Worm (Caenorhabditis elegans) whole organism, mixed stage, embryonic: ENCODE data around the gene clec-67.

Experiments used
- M03D4.4 ChIP-seq: sonication (generic microtip); optimal IDR thresholded peaks from 2 replicates; lab custom pipeline; 2017; ENCODE audit warnings: mild to moderate bottlenecking, missing genetic modification characterization, missing compliant biosample characterization
- bed-3 ChIP-seq: fragments of 200-800 bp; sonication (Bioruptor generic); optimal IDR thresholded peaks from 3 replicates; lab custom pipeline; 2018; ENCODE audit warnings: mild to moderate bottlenecking, missing genetic modification characterization, moderate library complexity, missing compliant biosample characterization
- blmp-1 ChIP-seq: fragments of 150-350 bp; optimal IDR thresholded peaks from 2 replicates; lab custom pipeline; 2014; ENCODE audit warnings: missing biosample characterization, missing genetic modification characterization
- ceh-39 ChIP-seq: fragments of 150-350 bp; optimal IDR thresholded peaks from 2 replicates; lab custom pipeline; 2014; ENCODE audit warnings: missing biosample characterization, missing genetic modification characterization
- ceh-43 ChIP-seq: fragments of 200-800 bp; sonication (Bioruptor generic); optimal IDR thresholded peaks from 2 replicates; lab custom pipeline; 2018; ENCODE audit warnings: mild to moderate bottlenecking, missing genetic modification characterization, moderate library complexity, missing compliant biosample characterization
- ceh-83 ChIP-seq: fragments of 200-800 bp; sonication (Bioruptor generic); optimal IDR thresholded peaks from 2 replicates; lab custom pipeline; 2018; ENCODE audit warnings: mild to moderate bottlenecking, missing genetic modification characterization, missing compliant biosample characterization
- ces-1 ChIP-seq: fragments of 150-350 bp; optimal IDR thresholded peaks from 2 replicates; lab custom pipeline; 2014; ENCODE audit warnings: missing biosample characterization, missing genetic modification reagents, missing genetic modification characterization
- cnd-1 ChIP-seq: fragments of 200-800 bp; sonication (Bioruptor generic); optimal IDR thresholded peaks from 2 replicates; lab custom pipeline; 2018; ENCODE audit warnings: mild to moderate bottlenecking, missing genetic modification characterization, missing compliant biosample characterization
- drap-1 ChIP-seq: fragments of 200-800 bp; sonication (Bioruptor generic); optimal IDR thresholded peaks from 3 replicates; lab custom pipeline; 2018; ENCODE audit warnings: mild to moderate bottlenecking, missing genetic modification characterization, missing compliant biosample characterization
- elt-1 ChIP-seq: sonication (generic microtip); optimal IDR thresholded peaks from 2 replicates; lab custom pipeline; 2017; ENCODE audit warnings: missing genetic modification characterization, mild to moderate bottlenecking, missing compliant biosample characterization, antibody characterized with exemption, moderate library complexity, borderline replicate concordance; ENCODE audit not compliant: insufficient read depth
- elt-3 ChIP-seq: fragments of 150-350 bp; optimal IDR thresholded peaks from 2 replicates; lab custom pipeline; 2014; ENCODE audit warnings: missing biosample characterization, missing genetic modification characterization
- flh-1 ChIP-seq: fragments of 200-800 bp; sonication (Bioruptor generic); optimal IDR thresholded peaks from 2 replicates; lab custom pipeline; 2018; ENCODE audit warnings: mild to moderate bottlenecking, missing genetic modification characterization, moderate library complexity, missing compliant biosample characterization
- ham-2 ChIP-seq: fragments of 200-800 bp; sonication (Bioruptor generic); optimal IDR thresholded peaks from 2 replicates; lab custom pipeline; 2018; ENCODE audit warnings: mild to moderate bottlenecking, missing genetic modification characterization, missing compliant biosample characterization
- hlh-1 ChIP-seq: fragments of 150-350 bp; optimal IDR thresholded peaks from 2 replicates; lab custom pipeline; 2014; ENCODE audit warnings: missing biosample characterization, missing genetic modification reagents, missing genetic modification characterization
- lin-13 ChIP-seq: fragments of 150-350 bp; optimal IDR thresholded peaks from 2 replicates; lab custom pipeline; 2014; ENCODE audit warnings: missing biosample characterization, missing genetic modification characterization
- lin-32 ChIP-seq: fragments of 200-800 bp; sonication (Bioruptor generic); optimal IDR thresholded peaks from 2 replicates; lab custom pipeline; 2018; ENCODE audit warnings: mild to moderate bottlenecking, missing genetic modification characterization, missing compliant biosample characterization
- lsy-2 ChIP-seq: fragments of 150-350 bp; optimal IDR thresholded peaks from 2 replicates; lab custom pipeline; 2014; ENCODE audit warnings: missing biosample characterization, missing genetic modification characterization
- mab-5 ChIP-seq: fragments of 150-350 bp; optimal IDR thresholded peaks from 2 replicates; lab custom pipeline; 2014; ENCODE audit warnings: missing biosample characterization, missing genetic modification characterization
- mep-1 ChIP-seq: fragments of 150-350 bp; optimal IDR thresholded peaks from 2 replicates; lab custom pipeline; 2017; ENCODE audit warnings: missing biosample characterization, missing genetic modification reagents, missing genetic modification characterization, inconsistent platforms
- mls-2 ChIP-seq: sonication (generic microtip); optimal IDR thresholded peaks from 2 replicates; lab custom pipeline; 2016; ENCODE audit warnings: mild to moderate bottlenecking, missing genetic modification characterization, moderate library complexity, missing compliant biosample characterization
- nhr-12 ChIP-seq: fragments of 150-350 bp; optimal IDR thresholded peaks from 2 replicates; lab custom pipeline; 2014; ENCODE audit warnings: missing biosample characterization, missing genetic modification characterization
- nhr-2 ChIP-seq: fragments of 150-350 bp; optimal IDR thresholded peaks from 2 replicates; lab custom pipeline; 2014; ENCODE audit warnings: missing biosample characterization, missing genetic modification characterization
- nhr-28 ChIP-seq: fragments of 150-350 bp; optimal IDR thresholded peaks from 2 replicates; lab custom pipeline; 2014; ENCODE audit warnings: missing biosample characterization, missing genetic modification characterization
- nhr-76 ChIP-seq: sonication (generic microtip); optimal IDR thresholded peaks from 2 replicates; lab custom pipeline; 2017; ENCODE audit warnings: missing biosample characterization, missing genetic modification characterization
- pha-4 ChIP-seq: fragments of 150-350 bp; optimal IDR thresholded peaks from 2 replicates; lab custom pipeline; 2018; ENCODE audit warnings: missing biosample characterization, missing genetic modification reagents, missing genetic modification characterization
- snpc-4 ChIP-seq: fragments of 150-350 bp; optimal IDR thresholded peaks from 2 replicates; lab custom pipeline; 2014; ENCODE audit warnings: missing biosample characterization, missing genetic modification characterization
- sptf-1 ChIP-seq: sonication (generic microtip); optimal IDR thresholded peaks from 2 replicates; lab custom pipeline; 2017; ENCODE audit warnings: mild to moderate bottlenecking, missing genetic modification characterization, moderate library complexity, missing compliant biosample characterization
- tbx-8 ChIP-seq: fragments of 200-800 bp; sonication (Bioruptor generic); optimal IDR thresholded peaks from 2 replicates; lab custom pipeline; 2018; ENCODE audit warnings: mild to moderate bottlenecking, missing genetic modification characterization, moderate library complexity, missing compliant biosample characterization
- unc-120 ChIP-seq: sonication (generic microtip); optimal IDR thresholded peaks from 2 replicates; lab custom pipeline; 2017; ENCODE audit warnings: missing genetic modification characterization, missing compliant biosample characterization; ENCODE audit not compliant: poor library complexity, severe bottlenecking
- unc-62 ChIP-seq: fragments of 150-350 bp; optimal IDR thresholded peaks from 2 replicates; lab custom pipeline; 2014; ENCODE audit warnings: missing biosample characterization, missing genetic modification reagents, missing genetic modification characterization
- zip-8 ChIP-seq: fragments of 150-350 bp; optimal IDR thresholded peaks from 2 replicates; lab custom pipeline; 2014; ENCODE audit warnings: missing biosample characterization, missing genetic modification characterization
- ztf-11 ChIP-seq: fragments of 150-350 bp; optimal IDR thresholded peaks from 2 replicates; lab custom pipeline; 2014; ENCODE audit warnings: missing biosample characterization, missing genetic modification characterization

clec-67 gene

ce11 chrIV:3876955-3877354 lies 45.0 kb upstream of the clec-67 start:
- TF ChIP-seq mls-2, result no peak
- TF ChIP-seq ceh-83 (GFP tag; lab: Kevin White, UChicago), result no peak
- TF ChIP-seq nhr-76 (tag; lab: Kevin White, UChicago), result no peak
- TF ChIP-seq sptf-1 (tag; lab: Kevin White, UChicago), result no peak
- TF ChIP-seq elt-3 (tag; lab: Kevin White, UChicago), result no peak
- TF ChIP-seq pha-4 (tag; lab: Kevin White, UChicago), result no peak
- no peak for TF ChIP-seq ces-1 (GFP tag; lab: Kevin White, UChicago)
- TF ChIP-seq blmp-1, result no peak
- no peak for TF ChIP-seq ham-2
- no peak for TF ChIP-seq unc-62 (GFP tag; lab: Kevin White, UChicago)
- no peak for TF ChIP-seq lin-32 (GFP tag; lab: Kevin White, UChicago)
- TF ChIP-seq tbx-8, result no peak
- TF ChIP-seq ceh-43 (GFP tag; lab: Kevin White, UChicago), result no peak

DNA sequence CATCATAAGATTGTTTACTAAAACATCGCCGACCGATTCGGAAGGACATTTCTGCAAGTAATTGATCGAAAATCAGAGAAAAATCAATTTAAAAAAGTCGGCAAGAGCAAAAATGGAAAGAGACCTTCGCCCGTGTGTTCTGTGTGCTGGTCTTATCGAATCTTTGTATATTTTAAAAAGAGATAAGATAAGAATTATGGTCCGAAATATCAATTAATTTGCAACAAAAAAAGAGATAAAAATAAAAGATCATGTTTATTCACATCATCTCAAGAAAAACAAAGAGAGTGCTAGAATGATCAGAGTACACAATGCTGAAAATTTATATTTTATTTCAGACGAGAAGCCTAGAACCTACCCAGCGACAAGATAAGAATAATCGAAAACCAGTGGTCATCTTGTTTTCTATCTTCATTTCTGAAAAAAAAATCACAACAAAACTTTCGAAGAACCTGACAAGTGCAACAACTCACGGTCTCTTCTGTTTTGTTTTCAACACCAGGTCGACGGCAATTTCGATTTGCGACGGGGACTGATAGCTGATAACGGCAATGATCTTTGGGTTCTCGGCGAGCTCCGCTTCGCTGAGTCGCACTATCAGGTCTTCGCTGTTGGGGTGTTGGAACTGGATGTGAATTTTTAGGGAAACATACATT lies 43.6 kb upstream of the clec-67 start, which contains the start of gene F37C4.6:
Gene F37C4.6 (minus strand): TSS at position 51 of the 656 bp plus-strand sequence.
- TF ChIP-seq nhr-2 (tag; lab: Kevin White, UChicago) (no peak), mls-2 (no peak)

- TF ChIP-seq ceh-43 (GFP tag; lab: Kevin White, UChicago) (no peak), unc-62 (GFP tag; lab: Kevin White, UChicago) (no peak), elt-1 (no peak), lin-32 (GFP tag; lab: Kevin White, UChicago) (no peak), ces-1 (GFP tag; lab: Kevin White, UChicago) (no peak), unc-120 (no peak), drap-1 (GFP tag; lab: Kevin White, UChicago) (no peak), nhr-76 (tag; lab: Kevin White, UChicago) (no peak), ham-2 (no peak), nhr-12 (no peak), elt-3 (tag; lab: Kevin White, UChicago) (no peak), ceh-83 (GFP tag; lab: Kevin White, UChicago) (no peak), mls-2 (no peak), pha-4 (tag; lab: Kevin White, UChicago) (no peak), bed-3 (no peak), lsy-2 (tag; lab: Kevin White, UChicago) (no peak)
- TF ChIP-seq, all 35 proteins: peak for 0
Measured at ce11 chrIV:3881119-3881518, 40.8 kb upstream of the clec-67 start, which contains the start of the genes F37C4.8 and oac-23. TSS of gene F37C4.8 (minus strand) at chrIV:3881219. TSS of gene oac-23 (plus strand) at chrIV:3881441.

DNA sequence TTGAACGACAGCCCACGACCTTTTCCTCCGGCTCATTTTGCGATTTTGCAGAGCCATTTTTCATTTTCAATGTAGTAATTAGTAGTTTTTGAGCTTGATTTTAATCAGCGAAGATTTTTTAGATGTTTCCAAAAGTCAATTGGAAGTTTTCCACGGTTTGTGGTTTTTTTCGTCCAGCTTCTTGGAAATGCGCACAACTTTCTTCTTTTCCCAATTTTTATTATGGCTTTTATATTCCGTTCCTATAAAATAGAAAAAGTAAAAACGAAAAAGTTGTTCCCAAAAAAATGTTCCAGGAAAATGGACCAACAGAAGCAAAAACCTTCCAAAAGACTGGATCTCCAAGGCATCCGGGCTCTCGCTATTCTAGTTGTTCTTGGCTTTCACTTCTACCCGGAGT lies 36.6 kb upstream of the clec-67 start, which contains the start of gene oac-22:
Gene oac-22 (plus strand): TSS at position 301 of the 400 bp plus-strand sequence.
- no peak for TF ChIP-seq flh-1 (GFP tag; lab: Kevin White, UChicago)
- TF ChIP-seq nhr-12, result no peak

DNA sequence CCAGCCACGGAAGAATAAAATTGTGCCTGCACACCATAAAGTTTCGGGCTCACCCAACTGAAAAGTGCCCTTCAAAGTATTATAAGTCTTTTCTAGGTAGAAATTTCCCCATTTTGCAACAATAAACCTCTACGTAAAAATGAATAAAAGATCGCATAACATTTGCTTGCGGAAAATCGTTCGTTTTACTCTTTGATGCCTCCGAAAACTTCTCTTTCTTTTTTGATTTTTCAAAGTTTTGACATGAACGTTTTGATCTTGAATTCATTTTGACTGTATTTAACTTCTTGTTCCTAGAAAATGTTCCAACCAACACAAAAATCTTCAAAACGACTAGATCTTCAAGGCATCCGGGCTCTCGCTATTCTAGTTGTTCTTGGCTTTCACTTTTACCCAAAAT lies 33.0 kb upstream of the clec-67 start, which contains the start of gene oac-21:
Gene oac-21 (plus strand): TSS at position 301 of the 400 bp plus-strand sequence.
- no peak for TF ChIP-seq lsy-2 (tag; lab: Kevin White, UChicago)
- TF ChIP-seq ztf-11 (tag; lab: Kevin White, UChicago), result no peak
- no peak for TF ChIP-seq sptf-1 (tag; lab: Kevin White, UChicago)
- TF ChIP-seq mep-1 (tag; lab: Kevin White, UChicago), result no peak
- TF ChIP-seq hlh-1 (tag; lab: Kevin White, UChicago), result no peak
- no peak for TF ChIP-seq elt-1
- no peak for TF ChIP-seq nhr-28 (tag; lab: Kevin White, UChicago)
- no peak for TF ChIP-seq lin-13
- no peak for TF ChIP-seq pha-4 (tag; lab: Kevin White, UChicago)
- TF ChIP-seq drap-1 (GFP tag; lab: Kevin White, UChicago), result no peak
- TF ChIP-seq nhr-12, result no peak
- no peak for TF ChIP-seq bed-3
- no peak for TF ChIP-seq mab-5 (tag; lab: Kevin White, UChicago)
- TF ChIP-seq nhr-76 (tag; lab: Kevin White, UChicago), result no peak
- TF ChIP-seq unc-62 (GFP tag; lab: Kevin White, UChicago), result no peak
- no peak for TF ChIP-seq zip-8 (tag; lab: Kevin White, UChicago)
- no peak for TF ChIP-seq mls-2

ce11 chrIV:3892027-3892426 lies 29.9 kb upstream of the clec-67 start, which contains the start of gene F56D6.9:
TSS of gene F56D6.9 (plus strand) at chrIV:3892327.
- TF ChIP-seq nhr-76 (tag; lab: Kevin White, UChicago), result no peak
- TF ChIP-seq ces-1 (GFP tag; lab: Kevin White, UChicago), result no peak
- TF ChIP-seq zip-8 (tag; lab: Kevin White, UChicago), result no peak
- no peak for TF ChIP-seq M03D4.4 (tag; lab: Kevin White, UChicago)
- TF ChIP-seq unc-120, result no peak
- TF ChIP-seq tbx-8, result no peak
- no peak for TF ChIP-seq sptf-1 (tag; lab: Kevin White, UChicago)
- no peak for TF ChIP-seq cnd-1 (tag; lab: Kevin White, UChicago)
- TF ChIP-seq snpc-4, result no peak
- TF ChIP-seq ham-2, result no peak
- TF ChIP-seq lsy-2 (tag; lab: Kevin White, UChicago), result no peak
- no peak for TF ChIP-seq unc-62 (GFP tag; lab: Kevin White, UChicago)
- no peak for TF ChIP-seq ceh-39 (tag; lab: Kevin White, UChicago)
- TF ChIP-seq mep-1 (tag; lab: Kevin White, UChicago), result no peak
- no peak for TF ChIP-seq blmp-1
